Fruit fly (Drosophila melanogaster): Measurements from ENCODE around the gene Tehao.

dm6 chr2L:13396084-13396483 is 39.3 kb upstream of the Tehao start, which contains the start of gene CG16957:
- no peak for TF ChIP-seq CG8478 (optimal IDR thresholded peaks at IDR 0.05)
- no peak for TF ChIP-seq CTCF (optimal IDR thresholded peaks at IDR 0.05)

Measured in S2 (cell line).